Fruit fly (Drosophila melanogaster) whole organism, embryonic: ENCODE measurements around the gene CG43229.

Experiments
- Aef1 ChIP-seq: fragments of 200-800 bp; sonication (Bioruptor generic); IDR thresholded peaks from 3 replicates; pipeline ENCODE4 v1.3.6; 2022; ENCODE audit warnings: missing biosample characterization, missing genetic modification characterization
- CG12104 ChIP-seq: fragments of 200-800 bp; sonication (Bioruptor generic); optimal IDR thresholded peaks from 3 replicates; lab custom pipeline; 2016; ENCODE audit warnings: missing biosample characterization, missing genetic modification characterization
- Hr3 ChIP-seq: fragments of 200-800 bp; sonication (Bioruptor generic); optimal IDR thresholded peaks from 3 replicates; lab custom pipeline; 2016; ENCODE audit warnings: missing biosample characterization, missing genetic modification characterization
- ap ChIP-seq: fragments of 200-800 bp; sonication (Bioruptor generic); IDR thresholded peaks from 2 replicates; pipeline ENCODE4 v1.3.6; 2022; ENCODE audit warnings: missing biosample characterization, missing genetic modification characterization
- esg ChIP-seq: fragments of 200-800 bp; sonication (Bioruptor generic); conservative IDR thresholded peaks from 2 replicates; pipeline ENCODE4 v1.3.6; 2022; ENCODE audit warnings: missing biosample characterization, missing genetic modification characterization
- kay ChIP-seq: fragments of 200-800 bp; sonication (Bioruptor generic); optimal IDR thresholded peaks from 2 replicates; lab custom pipeline; 2016; ENCODE audit warnings: missing biosample characterization, missing genetic modification characterization
- mam ChIP-seq: fragments of 200-800 bp; sonication (Bioruptor generic); optimal IDR thresholded peaks from 3 replicates; lab custom pipeline; 2016; ENCODE audit warnings: missing biosample characterization, missing genetic modification characterization
- sens ChIP-seq: fragments of 200-800 bp; sonication (Bioruptor generic); peaks from one replicate; lab custom pipeline; 2016; ENCODE audit warnings: missing biosample characterization, missing genetic modification characterization

DNA sequence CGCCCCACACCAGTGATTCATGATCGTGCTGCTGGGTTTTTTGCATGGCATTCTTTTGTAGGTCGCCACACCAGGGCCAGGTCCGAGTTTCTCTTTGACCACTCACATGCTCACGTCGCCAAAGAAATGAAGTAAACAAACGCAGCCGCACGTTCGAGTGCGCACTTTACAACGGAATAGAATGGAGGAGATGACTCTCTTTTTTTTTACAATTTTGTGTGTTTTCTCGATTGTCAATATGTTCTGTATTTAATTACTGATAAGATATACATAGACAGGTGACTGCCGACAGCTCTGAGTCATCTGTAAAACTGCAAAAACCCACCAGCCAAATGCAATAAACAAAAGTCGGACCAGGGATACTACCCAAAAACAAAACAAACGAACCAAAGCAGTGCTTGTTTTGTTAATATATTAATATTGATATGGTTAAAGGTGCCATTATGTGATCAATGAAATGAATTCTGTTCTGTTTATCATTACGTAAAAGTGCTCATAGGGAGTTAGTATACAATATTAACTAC, 38.1 kb upstream of the CG43229 start:
- TF ChIP-seq CG12104 (GFP tag; lab: Kevin White, UChicago) (no peak), Hr3 (GFP tag; lab: Kevin White, UChicago) (no peak), Aef1 (GFP tag; lab: Robert Waterston, UW) (no peak), sens (peak; percentile 45), kay (GFP tag; lab: Kevin White, UChicago) (no peak), esg (GFP tag; lab: Robert Waterston, UW) (no peak), mam (no peak), ap (GFP tag; lab: Robert Waterston, UW) (no peak)
